Worm (Caenorhabditis elegans) whole organism, late embryonic: Measurements from ENCODE around the gene R10E8.6.
"Not testable (repeated sequence)": the region's sequence is repeated elsewhere in the genome, so short reads cannot be mapped to it uniquely, and the experiment has no call there.

ENCODE experiments used
- C08G9.2 ChIP-seq: sonication (generic microtip); optimal IDR thresholded peaks from 2 replicates; lab custom pipeline; 2016; ENCODE audit warnings: mild to moderate bottlenecking, missing genetic modification characterization, moderate library complexity, missing compliant biosample characterization
- C38D4.7 ChIP-seq: fragments of 200-800 bp; sonication (Bioruptor generic); optimal IDR thresholded peaks from 2 replicates; lab custom pipeline; 2018; ENCODE audit warnings: mild to moderate bottlenecking, missing genetic modification characterization, moderate library complexity, missing compliant biosample characterization
- F13H6.1 ChIP-seq: sonication (generic microtip); optimal IDR thresholded peaks from 2 replicates; lab custom pipeline; 2016; ENCODE audit warnings: missing genetic modification characterization, missing compliant biosample characterization
- K02D7.2 ChIP-seq: sonication (generic microtip); optimal IDR thresholded peaks from 2 replicates; lab custom pipeline; 2017; ENCODE audit warnings: mild to moderate bottlenecking, missing genetic modification characterization, missing compliant biosample characterization
- K09A11.1 ChIP-seq: sonication (generic microtip); optimal IDR thresholded peaks from 2 replicates; lab custom pipeline; 2017; ENCODE audit warnings: antibody characterized with exemption, mild to moderate bottlenecking, missing genetic modification characterization, missing compliant biosample characterization; ENCODE audit not compliant: insufficient read depth
- T23F11.4 ChIP-seq: fragments of 200-800 bp; sonication (Bioruptor generic); optimal IDR thresholded peaks from 2 replicates; lab custom pipeline; 2018; ENCODE audit warnings: mild to moderate bottlenecking, missing genetic modification characterization, missing compliant biosample characterization
- ceh-14 ChIP-seq: sonication (generic microtip); optimal IDR thresholded peaks from 2 replicates; lab custom pipeline; 2016; ENCODE audit warnings: missing genotype, missing genetic modification characterization, missing compliant biosample characterization
- ceh-18 ChIP-seq: sonication (generic microtip); optimal IDR thresholded peaks from 2 replicates; lab custom pipeline; 2016; ENCODE audit warnings: missing genetic modification characterization, missing compliant biosample characterization
- ceh-2 ChIP-seq: sonication (generic microtip); optimal IDR thresholded peaks from 2 replicates; lab custom pipeline; 2016; ENCODE audit warnings: missing genotype, missing genetic modification characterization, missing compliant biosample characterization
- ceh-22 ChIP-seq: sonication (generic microtip); optimal IDR thresholded peaks from 2 replicates; lab custom pipeline; 2017; ENCODE audit warnings: missing biosample characterization, missing genetic modification characterization
- ceh-24 ChIP-seq: sonication (generic microtip); optimal IDR thresholded peaks from 2 replicates; lab custom pipeline; 2016; ENCODE audit warnings: mild to moderate bottlenecking, missing genetic modification characterization, missing compliant biosample characterization
- ceh-30 ChIP-seq: fragments of 150-350 bp; optimal IDR thresholded peaks from 2 replicates; lab custom pipeline; 2014; ENCODE audit warnings: missing biosample characterization, missing genetic modification characterization
- ceh-45 ChIP-seq: fragments of 200-800 bp; sonication (Bioruptor generic); IDR thresholded peaks from 2 replicates; pipeline ENCODE4 v1.3.6; 2022; ENCODE audit warnings: missing genetic modification reagents, missing genetic modification characterization, missing compliant biosample characterization
- ceh-48 ChIP-seq: sonication (generic microtip); optimal IDR thresholded peaks from 2 replicates; lab custom pipeline; 2016; ENCODE audit warnings: missing genetic modification characterization, inconsistent platforms, missing compliant biosample characterization
- ceh-6 ChIP-seq: fragments of 200-800 bp; sonication (Bioruptor generic); optimal IDR thresholded peaks from 2 replicates; lab custom pipeline; 2018; ENCODE audit warnings: mild to moderate bottlenecking, missing genetic modification characterization, missing compliant biosample characterization
- ceh-9 ChIP-seq: sonication (generic microtip); optimal IDR thresholded peaks from 2 replicates; lab custom pipeline; 2016; ENCODE audit warnings: mild to moderate bottlenecking, missing genetic modification characterization, inconsistent platforms, missing compliant biosample characterization
- che-1 ChIP-seq: sonication (generic microtip); optimal IDR thresholded peaks from 2 replicates; lab custom pipeline; 2016; ENCODE audit warnings: mild to moderate bottlenecking, missing genetic modification characterization, missing compliant biosample characterization
- dmd-4 ChIP-seq: sonication (generic microtip); optimal IDR thresholded peaks from 2 replicates; lab custom pipeline; 2016; ENCODE audit warnings: borderline replicate concordance, missing genetic modification characterization, missing compliant biosample characterization
- dve-1 ChIP-seq: sonication (generic microtip); optimal IDR thresholded peaks from 2 replicates; lab custom pipeline; 2017; ENCODE audit warnings: antibody characterized with exemption, mild to moderate bottlenecking, missing genetic modification characterization, missing compliant biosample characterization
- elt-2 ChIP-seq: sonication (generic microtip); optimal IDR thresholded peaks from 2 replicates; lab custom pipeline; 2016; ENCODE audit warnings: missing genetic modification reagents, missing genetic modification characterization, missing compliant biosample characterization
- ets-4 ChIP-seq: sonication (generic microtip); optimal IDR thresholded peaks from 2 replicates; lab custom pipeline; 2016; ENCODE audit warnings: missing genetic modification characterization, missing compliant biosample characterization
- fkh-10 ChIP-seq: fragments of 150-350 bp; optimal IDR thresholded peaks from 2 replicates; lab custom pipeline; 2014; ENCODE audit warnings: missing biosample characterization, missing genetic modification reagents, missing genetic modification characterization
- fkh-6 ChIP-seq: sonication (generic microtip); optimal IDR thresholded peaks from 2 replicates; lab custom pipeline; 2016; ENCODE audit warnings: missing genetic modification characterization, missing compliant biosample characterization
- gmeb-2 ChIP-seq: sonication (generic microtip); optimal IDR thresholded peaks from 2 replicates; lab custom pipeline; 2016; ENCODE audit warnings: missing genetic modification characterization, inconsistent platforms, missing compliant biosample characterization
- hlh-15 ChIP-seq: sonication (generic microtip); optimal IDR thresholded peaks from 2 replicates; lab custom pipeline; 2016; ENCODE audit warnings: missing genetic modification characterization, missing compliant biosample characterization
- hlh-30 ChIP-seq: sonication (generic microtip); optimal IDR thresholded peaks from 2 replicates; lab custom pipeline; 2017; ENCODE audit warnings: antibody characterized with exemption, missing genetic modification characterization, missing compliant biosample characterization; ENCODE audit not compliant: insufficient read depth
- hlh-8 ChIP-seq: sonication (generic microtip); optimal IDR thresholded peaks from 2 replicates; lab custom pipeline; 2016; ENCODE audit warnings: missing genotype, missing genetic modification characterization, missing compliant biosample characterization
- lim-6 ChIP-seq: sonication (generic microtip); optimal IDR thresholded peaks from 2 replicates; lab custom pipeline; 2016; ENCODE audit warnings: missing genetic modification characterization, missing compliant biosample characterization
- lin-11 ChIP-seq: fragments of 200-800 bp; sonication (Bioruptor generic); optimal IDR thresholded peaks from 2 replicates; lab custom pipeline; 2018; ENCODE audit warnings: mild to moderate bottlenecking, missing genetic modification characterization, missing compliant biosample characterization
- mec-3 ChIP-seq: sonication (generic microtip); optimal IDR thresholded peaks from 2 replicates; lab custom pipeline; 2016; ENCODE audit warnings: borderline replicate concordance, missing genetic modification characterization, missing compliant biosample characterization
- odd-2 ChIP-seq: sonication (generic microtip); optimal IDR thresholded peaks from 2 replicates; lab custom pipeline; 2017; ENCODE audit warnings: antibody characterized with exemption, mild to moderate bottlenecking, missing genetic modification characterization, missing compliant biosample characterization
- pag-3 ChIP-seq: sonication (generic microtip); optimal IDR thresholded peaks from 2 replicates; lab custom pipeline; 2016; ENCODE audit warnings: missing compliant biosample characterization, missing genetic modification characterization, borderline replicate concordance
- pax-1 ChIP-seq: fragments of 150-350 bp; optimal IDR thresholded peaks from 2 replicates; lab custom pipeline; 2014; ENCODE audit warnings: missing biosample characterization, missing genetic modification characterization
- pha-4 ChIP-seq: fragments of 150-350 bp; optimal IDR thresholded peaks from 2 replicates; lab custom pipeline; 2018; ENCODE audit warnings: missing biosample characterization, missing genetic modification reagents, missing genetic modification characterization
- pqm-1 ChIP-seq: sonication (generic microtip); optimal IDR thresholded peaks from 2 replicates; lab custom pipeline; 2016; ENCODE audit warnings: missing genetic modification characterization, missing compliant biosample characterization
- pros-1 ChIP-seq: fragments of 150-350 bp; optimal IDR thresholded peaks from 2 replicates; lab custom pipeline; 2014; ENCODE audit warnings: missing biosample characterization, missing genetic modification reagents, missing genetic modification characterization
- ref-2 ChIP-seq: sonication (generic microtip); optimal IDR thresholded peaks from 2 replicates; lab custom pipeline; 2016; ENCODE audit warnings: missing genetic modification characterization, missing compliant biosample characterization
- sox-4 ChIP-seq: sonication (generic microtip); optimal IDR thresholded peaks from 2 replicates; lab custom pipeline; 2017; ENCODE audit warnings: mild to moderate bottlenecking, missing genetic modification characterization, inconsistent platforms, missing compliant biosample characterization
- syd-9 ChIP-seq: sonication (generic microtip); optimal IDR thresholded peaks from 2 replicates; lab custom pipeline; 2016; ENCODE audit warnings: mild to moderate bottlenecking, missing genetic modification characterization, moderate library complexity, missing compliant biosample characterization
- tbx-7 ChIP-seq: sonication (generic microtip); optimal IDR thresholded peaks from 2 replicates; lab custom pipeline; 2016; ENCODE audit warnings: missing genotype, missing genetic modification characterization, missing compliant biosample characterization
- unc-55 ChIP-seq: sonication (generic microtip); optimal IDR thresholded peaks from 2 replicates; lab custom pipeline; 2017; ENCODE audit warnings: missing biosample characterization, missing genetic modification reagents, missing genetic modification characterization
- unc-86 ChIP-seq: sonication (generic microtip); optimal IDR thresholded peaks from 2 replicates; lab custom pipeline; 2016; ENCODE audit warnings: missing genetic modification characterization, missing compliant biosample characterization

The R10E8.6 gene

DNA sequence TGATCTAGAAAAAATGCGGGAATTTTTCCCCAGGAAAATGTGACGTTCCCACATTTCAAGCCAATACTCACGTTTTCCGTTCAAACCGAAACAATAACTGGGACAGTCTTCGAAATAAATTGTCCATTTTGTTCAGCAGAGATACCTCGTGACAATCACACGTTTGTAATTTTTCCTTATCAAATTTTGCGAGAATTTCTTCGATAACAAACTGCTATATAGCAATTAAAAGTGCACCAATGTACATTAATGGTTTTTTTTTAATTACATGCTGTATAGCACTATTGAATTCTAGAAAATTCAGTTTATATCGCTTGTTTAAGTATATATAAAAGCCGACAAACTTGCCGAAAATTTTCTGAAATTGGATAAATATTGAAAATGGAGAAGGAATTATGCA is at the start of gene R10E8.6:
TSS of gene R10E8.6 (minus strand) at position 154 of the 400 bp plus-strand sequence.
- TF ChIP-seq K09A11.1 (tag; lab: Kevin White, UChicago) (no peak), hlh-8 (tag; lab: Kevin White, UChicago) (no peak), unc-86 (no peak), C38D4.7 (GFP tag; lab: Kevin White, UChicago) (no peak), dve-1 (no peak), mec-3 (tag; lab: Kevin White, UChicago) (no peak), lin-11 (no peak), hlh-15 (no peak), ref-2 (no peak), ceh-24 (no peak), ceh-45 (GFP tag; lab: Robert Waterston, UW) (no peak), C08G9.2 (no peak), pag-3 (tag; lab: Kevin White, UChicago) (no peak), syd-9 (no peak), ceh-14 (no peak), ets-4 (no peak), hlh-30 (tag; lab: Kevin White, UChicago) (no peak), K02D7.2 (tag; lab: Kevin White, UChicago) (no peak)

ce11 chrV:18302414-18302813 is 36.2 kb upstream of the R10E8.6 start, which contains the start of gene Y51A2A.6:
Gene Y51A2A.6 (plus strand): TSS chrV:18302714.
- TF ChIP-seq K09A11.1, gmeb-2, ceh-2 (tag; lab: Kevin White, UChicago): not testable (repeated sequence)

ce11 chrV:18299313-18299712 is 33.1 kb upstream of the R10E8.6 start:
- TF ChIP-seq hlh-15, result no peak
- TF ChIP-seq hlh-30 (tag; lab: Kevin White, UChicago), result no peak
- TF ChIP-seq pax-1 (tag; lab: Kevin White, UChicago), result no peak
- no peak for TF ChIP-seq che-1
- no peak for TF ChIP-seq F13H6.1 (tag; lab: Kevin White, UChicago)
- no peak for TF ChIP-seq odd-2 (tag; lab: Kevin White, UChicago)
- TF ChIP-seq pha-4 (tag; lab: Kevin White, UChicago), result no peak
- TF ChIP-seq syd-9, result no peak
- TF ChIP-seq dmd-4 (tag; lab: Kevin White, UChicago), result no peak
- no peak for TF ChIP-seq ceh-6 (GFP tag; lab: Kevin White, UChicago)
- no peak for TF ChIP-seq ceh-2 (tag; lab: Kevin White, UChicago)
- TF ChIP-seq ceh-18 (tag; lab: Kevin White, UChicago), result no peak
- no peak for TF ChIP-seq T23F11.4 (GFP tag; lab: Kevin White, UChicago)
- no peak for TF ChIP-seq elt-2 (tag; lab: Kevin White, UChicago)
- no peak for TF ChIP-seq fkh-10 (GFP tag; lab: Kevin White, UChicago)
- no peak for TF ChIP-seq fkh-6 (tag; lab: Kevin White, UChicago)
- no peak for TF ChIP-seq sox-4 (tag; lab: Kevin White, UChicago)
- TF ChIP-seq K02D7.2 (tag; lab: Kevin White, UChicago), result no peak
- no peak for TF ChIP-seq K09A11.1 (tag; lab: Kevin White, UChicago)
- TF ChIP-seq, all 69 proteins: peak for 0

DNA sequence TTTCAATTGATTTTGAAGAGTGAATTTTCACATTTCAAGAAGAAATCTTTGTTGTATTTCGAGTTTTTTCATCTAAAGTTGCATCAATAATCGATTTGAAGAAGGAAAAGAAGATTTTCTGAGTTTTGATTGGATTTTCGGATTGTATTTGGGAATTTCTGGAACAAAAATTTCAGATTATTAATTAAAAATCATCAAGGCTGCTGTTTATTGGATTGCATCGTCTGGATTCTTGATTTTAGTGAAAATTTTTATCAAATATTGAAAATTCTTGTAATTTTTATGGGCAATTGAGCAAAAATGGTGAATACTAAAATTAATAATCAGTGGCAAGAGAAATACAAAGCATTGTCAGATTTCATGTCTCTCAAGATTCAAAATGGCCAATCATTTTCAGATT is 32.3 kb upstream of the R10E8.6 start, which contains the start of gene Y51A2A.5:
TSS of gene Y51A2A.5 (plus strand) at position 301 of the 400 bp plus-strand sequence.
- TF ChIP-seq ceh-14, result no peak
- no peak for TF ChIP-seq lin-11
- TF ChIP-seq T23F11.4 (GFP tag; lab: Kevin White, UChicago), result no peak
- TF ChIP-seq hlh-8 (tag; lab: Kevin White, UChicago), result no peak
- no peak for TF ChIP-seq ceh-48 (tag; lab: Kevin White, UChicago)
- no peak for TF ChIP-seq unc-55 (GFP tag; lab: Kevin White, UChicago)
- no peak for TF ChIP-seq ceh-22 (tag; lab: Kevin White, UChicago)
- TF ChIP-seq ceh-6 (GFP tag; lab: Kevin White, UChicago), result no peak
- no peak for TF ChIP-seq tbx-7 (tag; lab: Kevin White, UChicago)
- no peak for TF ChIP-seq ref-2
- no peak for TF ChIP-seq pros-1 (tag; lab: Kevin White, UChicago)
- no peak for TF ChIP-seq pqm-1 (tag; lab: Kevin White, UChicago)
- TF ChIP-seq ceh-9 (tag; lab: Kevin White, UChicago), result no peak
- TF ChIP-seq K02D7.2 (tag; lab: Kevin White, UChicago), result no peak
- TF ChIP-seq lim-6 (tag; lab: Kevin White, UChicago), result no peak
- TF ChIP-seq ceh-30 (tag; lab: Kevin White, UChicago), result no peak
- TF ChIP-seq, all 69 proteins: peak for 0
